Worm (Caenorhabditis elegans) whole organism, late embryonic: ENCODE measurements around the gene csn-4.

Source experiments
- T23F11.4 ChIP-seq: fragments of 200-800 bp; sonication (Bioruptor generic); optimal IDR thresholded peaks from 2 replicates; lab custom pipeline; 2018; ENCODE audit warnings: mild to moderate bottlenecking, missing genetic modification characterization, missing compliant biosample characterization
- nfya-1 ChIP-seq: sonication (generic microtip); optimal IDR thresholded peaks from 2 replicates; lab custom pipeline; 2017; ENCODE audit warnings: missing genetic modification characterization, mild to moderate bottlenecking, missing compliant biosample characterization, antibody characterized with exemption, moderate library complexity
- ref-2 ChIP-seq: sonication (generic microtip); optimal IDR thresholded peaks from 2 replicates; lab custom pipeline; 2016; ENCODE audit warnings: missing genetic modification characterization, missing compliant biosample characterization

ce11 chrIV:1123357-1123756 is 36.5 kb upstream of the csn-4 start:
- TF ChIP-seq T23F11.4: no peak
- TF ChIP-seq ref-2 (tag; lab: Kevin White, UChicago): no peak
- no peak for TF ChIP-seq nfya-1 (tag; lab: Kevin White, UChicago)
